Worm (Caenorhabditis elegans) whole organism, early embryonic: ENCODE measurements around the gene fubl-2.

Experiments used
- B0310.2 ChIP-seq: sonication (generic microtip); optimal IDR thresholded peaks from 2 replicates; lab custom pipeline; 2016; ENCODE audit warnings: mild to moderate bottlenecking, missing genetic modification characterization, missing compliant biosample characterization
- aly-1 ChIP-seq: sonication (generic microtip); optimal IDR thresholded peaks from 2 replicates; lab custom pipeline; 2016; ENCODE audit warnings: missing genetic modification characterization, missing compliant biosample characterization
- ama-1 ChIP-seq: fragments of 150-350 bp; optimal IDR thresholded peaks from 2 replicates; lab custom pipeline; 2014
- ceh-13 ChIP-seq: fragments of 200-800 bp; sonication (Bioruptor generic); optimal IDR thresholded peaks from 2 replicates; lab custom pipeline; 2018; ENCODE audit warnings: mild to moderate bottlenecking, missing genetic modification characterization, missing compliant biosample characterization
- ceh-36 ChIP-seq: sonication (generic microtip); optimal IDR thresholded peaks from 2 replicates; lab custom pipeline; 2016; ENCODE audit warnings: missing genetic modification characterization, inconsistent platforms, missing compliant biosample characterization
- ets-7 ChIP-seq: sonication (generic microtip); optimal IDR thresholded peaks from 2 replicates; lab custom pipeline; 2016; ENCODE audit warnings: missing genotype, missing genetic modification characterization, missing compliant biosample characterization
- hmg-4 ChIP-seq: fragments of 200-800 bp; sonication (Bioruptor generic); optimal IDR thresholded peaks from 2 replicates; lab custom pipeline; 2018; ENCODE audit warnings: mild to moderate bottlenecking, missing genetic modification characterization, missing compliant biosample characterization
- scrt-1 ChIP-seq: fragments of 200-800 bp; sonication (Bioruptor generic); IDR thresholded peaks from 2 replicates; pipeline ENCODE4 v1.3.6; 2022; ENCODE audit warnings: missing genetic modification characterization, missing compliant biosample characterization
- tbx-11 ChIP-seq: fragments of 200-800 bp; sonication (Bioruptor generic); IDR thresholded peaks from 2 replicates; pipeline ENCODE4 v1.3.6; 2022; ENCODE audit warnings: missing genetic modification characterization, missing compliant biosample characterization
- tbx-37 ChIP-seq: fragments of 200-800 bp; sonication (Bioruptor generic); conservative IDR thresholded peaks from 2 replicates; pipeline ENCODE4 v1.3.6; 2022; ENCODE audit warnings: missing genetic modification reagents, missing genetic modification characterization, missing compliant biosample characterization

ce11 chrIII:7067385-7067896 lies 20.1 kb downstream of the fubl-2 start, which contains the start of gene ger-1:
- no peak for TF ChIP-seq ama-1 (lab: Kevin White, UChicago)
- TF ChIP-seq ets-7 (tag; lab: Kevin White, UChicago) = no peak
- TF ChIP-seq aly-1 (tag; lab: Kevin White, UChicago) = no peak
- TF ChIP-seq ceh-36 (tag; lab: Kevin White, UChicago) = no peak
- no peak for TF ChIP-seq B0310.2 (tag; lab: Kevin White, UChicago)
- no peak for TF ChIP-seq ceh-13 (GFP tag; lab: Kevin White, UChicago)
- no peak for TF ChIP-seq tbx-11 (GFP tag; lab: Robert Waterston, UW)
- TF ChIP-seq hmg-4 (GFP tag; lab: Kevin White, UChicago) = no peak
- TF ChIP-seq scrt-1 (GFP tag; lab: Robert Waterston, UW) = no peak
- no peak for TF ChIP-seq tbx-37 (GFP tag; lab: Robert Waterston, UW)
